Worm (Caenorhabditis elegans): ENCODE data around the gene srt-4.
"Not testable (repeated sequence)": the region's sequence is repeated elsewhere in the genome, so short reads cannot be mapped to it uniquely, and the experiment has no call there.

Gene srt-4

ce11 chrV:2595720-2596119, 18.0 kb downstream of the srt-4 start:
- no peak for TF ChIP-seq nhr-237 (tag; optimal IDR thresholded peaks at IDR 0.05)
- no peak for TF ChIP-seq daf-12 (tag; optimal IDR thresholded peaks at IDR 0.05)
- TF ChIP-seq elt-2 (tag; optimal IDR thresholded peaks at IDR 0.05): no peak
- TF ChIP-seq jun-1 (tag; optimal IDR thresholded peaks at IDR 0.05): no peak
- no peak for TF ChIP-seq nhr-12 (tag; optimal IDR thresholded peaks at IDR 0.05)
- TF ChIP-seq zag-1 (tag; optimal IDR thresholded peaks at IDR 0.05): no peak
- TF ChIP-seq unc-39 (tag; optimal IDR thresholded peaks at IDR 0.05): no peak
- TF ChIP-seq elt-1 (tag; optimal IDR thresholded peaks at IDR 0.05): no peak
- no peak for TF ChIP-seq eor-1 (tag; optimal IDR thresholded peaks at IDR 0.05)
- TF ChIP-seq elt-3 (tag; optimal IDR thresholded peaks at IDR 0.05): no peak
- TF ChIP-seq pqm-1 (tag; optimal IDR thresholded peaks at IDR 0.05): no peak
- no peak for TF ChIP-seq unc-62 (GFP tag; optimal IDR thresholded peaks at IDR 0.05)
- no peak for TF ChIP-seq aly-2 (tag; optimal IDR thresholded peaks at IDR 0.05)
- TF ChIP-seq fos-1 (tag; optimal IDR thresholded peaks at IDR 0.05): no peak
- TF ChIP-seq skn-1 (tag; optimal IDR thresholded peaks at IDR 0.05): no peak
- no peak for TF ChIP-seq fkh-2 (tag; optimal IDR thresholded peaks at IDR 0.05)
- no peak for TF ChIP-seq nhr-25 (tag; optimal IDR thresholded peaks at IDR 0.05)
- TF ChIP-seq mml-1 (tag; optimal IDR thresholded peaks at IDR 0.05): no peak
- TF ChIP-seq lsy-12 (tag; optimal IDR thresholded peaks at IDR 0.05): no peak
- TF ChIP-seq nhr-76 (tag; optimal IDR thresholded peaks at IDR 0.05): no peak

- not testable (repeated sequence) for TF ChIP-seq pha-4 (tag; optimal IDR thresholded peaks at IDR 0.05); hmg-11 (tag; optimal IDR thresholded peaks at IDR 0.05); fkh-10 (GFP tag; optimal IDR thresholded peaks at IDR 0.05)
These were observed 21.1 kb downstream of the srt-4 start, which contains the start of gene F53E10.5 for ce11 chrV:2598830-2599229. TSS of gene F53E10.5 (minus strand) at chrV:2598930.

DNA sequence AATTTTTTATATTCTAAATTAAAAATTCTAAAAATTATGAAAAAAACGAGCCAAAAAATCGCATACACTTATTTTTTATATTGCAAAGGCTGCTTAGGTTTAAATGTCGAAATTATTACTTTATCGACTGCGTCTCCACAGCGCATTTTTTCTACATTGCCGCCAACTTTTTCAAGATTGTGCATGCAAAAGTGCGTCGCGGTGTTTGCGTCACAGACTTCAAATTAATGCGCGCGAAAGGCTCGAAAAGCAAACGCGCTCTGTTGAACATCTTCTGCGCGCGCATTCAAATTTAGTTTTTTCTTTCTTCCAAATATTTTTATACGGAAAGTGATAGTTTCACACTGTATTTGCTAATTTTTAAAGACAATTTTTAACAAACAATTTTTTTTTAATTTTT, 22.8 kb downstream of the srt-4 start:
- TF ChIP-seq R02D3.7 (tag; optimal IDR thresholded peaks at IDR 0.05): peak; percentile 66
- TF ChIP-seq daf-12 (tag; optimal IDR thresholded peaks at IDR 0.05): no peak
- no peak for TF ChIP-seq sea-2 (GFP tag; optimal IDR thresholded peaks at IDR 0.05)
- peak; percentile 73 for TF ChIP-seq nhr-23 (tag; optimal IDR thresholded peaks at IDR 0.05)
- peak; percentile 90 for TF ChIP-seq pha-4 (tag; optimal IDR thresholded peaks at IDR 0.05)
- peak; percentile 72 for TF ChIP-seq lsy-12 (tag; optimal IDR thresholded peaks at IDR 0.05)
- peak; percentile 32 for TF ChIP-seq skn-1 (tag; optimal IDR thresholded peaks at IDR 0.05)
- TF ChIP-seq elt-1 (tag; optimal IDR thresholded peaks at IDR 0.05): no peak
- no peak for TF ChIP-seq ztf-11 (tag; optimal IDR thresholded peaks at IDR 0.05)
- TF ChIP-seq ztf-4 (tag; optimal IDR thresholded peaks at IDR 0.05): no peak
- peak; percentile 72 for TF ChIP-seq nfya-1 (tag; optimal IDR thresholded peaks at IDR 0.05; ENCODE audit: insufficient read depth)
- TF ChIP-seq elt-2 (tag; optimal IDR thresholded peaks at IDR 0.05): peak; percentile 75
- TF ChIP-seq eor-1 (tag; optimal IDR thresholded peaks at IDR 0.05): no peak
- TF ChIP-seq lin-39 (tag; optimal IDR thresholded peaks at IDR 0.05): no peak
- TF ChIP-seq jun-1 (tag; optimal IDR thresholded peaks at IDR 0.05): peak; percentile 38
- no peak for TF ChIP-seq unc-39 (tag; optimal IDR thresholded peaks at IDR 0.05)
- no peak for TF ChIP-seq fkh-10 (GFP tag; optimal IDR thresholded peaks at IDR 0.05)
- no peak for TF ChIP-seq elt-3 (tag; optimal IDR thresholded peaks at IDR 0.05)
- TF ChIP-seq nhr-12 (tag; optimal IDR thresholded peaks at IDR 0.05): no peak
- TF ChIP-seq nhr-43 (tag; optimal IDR thresholded peaks at IDR 0.05; ENCODE audit: poor library complexity, severe bottlenecking): peak; percentile 64
- peak; percentile 54 for TF ChIP-seq hmg-11 (tag; optimal IDR thresholded peaks at IDR 0.05)
- TF ChIP-seq fos-1 (tag; optimal IDR thresholded peaks at IDR 0.05): no peak
- TF ChIP-seq ceh-28 (tag; optimal IDR thresholded peaks at IDR 0.05): peak; percentile 63
- no peak for TF ChIP-seq ceh-9 (tag; optimal IDR thresholded peaks at IDR 0.05)
- no peak for TF ChIP-seq ama-1 (optimal IDR thresholded peaks at IDR 0.05)
- peak; percentile 31 for TF ChIP-seq ceh-82 (tag; optimal IDR thresholded peaks at IDR 0.05)
- TF ChIP-seq lin-15B (tag; optimal IDR thresholded peaks at IDR 0.05): peak; percentile 74
- TF ChIP-seq nhr-11 (tag; optimal IDR thresholded peaks at IDR 0.05): peak; percentile 52
- no peak for TF ChIP-seq egl-27 (tag; optimal IDR thresholded peaks at IDR 0.05)
- TF ChIP-seq unc-62 (GFP tag; optimal IDR thresholded peaks at IDR 0.05): no peak
- TF ChIP-seq egl-5 (tag; optimal IDR thresholded peaks at IDR 0.05): no peak
- TF ChIP-seq nhr-28 (tag; optimal IDR thresholded peaks at IDR 0.05): no peak
- TF ChIP-seq nhr-67 (tag; optimal IDR thresholded peaks at IDR 0.05): no peak
- peak; percentile 69 for TF ChIP-seq tbx-2 (tag; optimal IDR thresholded peaks at IDR 0.05)
- TF ChIP-seq nhr-76 (tag; optimal IDR thresholded peaks at IDR 0.05): no peak
- TF ChIP-seq snpc-4 (tag; optimal IDR thresholded peaks at IDR 0.05): peak; percentile 32
- TF ChIP-seq mdl-1 (tag; optimal IDR thresholded peaks at IDR 0.05): no peak
- no peak for TF ChIP-seq nhr-237 (tag; optimal IDR thresholded peaks at IDR 0.05)
